Fruit fly (Drosophila melanogaster): ENCODE data around the gene aus.
A peak's percentile ranks its signal among the peaks of the same experiment; 100 is the strongest.

Gene aus

DNA sequence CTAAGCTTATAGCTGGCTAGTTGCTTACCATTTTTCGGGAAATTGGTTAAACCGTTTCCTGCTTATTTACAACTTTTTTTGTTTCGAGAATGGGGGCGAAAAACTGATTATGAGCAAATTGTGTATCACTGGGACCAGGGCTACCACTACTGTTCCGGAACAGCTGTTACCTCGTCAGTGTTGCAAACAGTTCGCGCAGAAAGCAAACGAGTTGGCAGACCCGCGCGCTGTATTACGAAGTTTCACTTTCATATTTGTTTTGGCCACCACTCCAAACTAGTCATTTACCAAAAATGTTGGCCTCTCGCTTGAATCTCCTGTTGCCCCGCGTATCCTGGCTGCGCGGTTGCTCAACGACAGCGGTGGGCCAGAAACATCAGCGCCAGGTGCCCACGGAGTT is 79.5 kb downstream of the aus start, which contains the start of the genes AP-2sigma and Idi (continued):
- peak; percentile 23 for TF ChIP-seq unpg (GFP tag; optimal IDR thresholded peaks at IDR 0.05)
- TF ChIP-seq CG9797 (GFP tag; optimal IDR thresholded peaks at IDR 0.05), result no peak
- no peak for TF ChIP-seq zf30C (GFP tag; optimal IDR thresholded peaks at IDR 0.05)
- no peak for TF ChIP-seq Lpt (GFP tag; optimal IDR thresholded peaks at IDR 0.05)
- TF ChIP-seq CG6272 (GFP tag; IDR thresholded peaks at IDR 0.05), result no peak
- TF ChIP-seq eve (GFP tag; optimal IDR thresholded peaks at IDR 0.05), result no peak
- no peak for TF ChIP-seq esg (GFP tag; conservative IDR thresholded peaks at IDR 0.05)
- peak; percentile 70 for TF ChIP-seq stwl (tag; optimal IDR thresholded peaks at IDR 0.05)
- no peak for TF ChIP-seq gro (GFP tag; optimal IDR thresholded peaks at IDR 0.05)
- TF ChIP-seq CG1792 (GFP tag; optimal IDR thresholded peaks at IDR 0.05), result no peak
- no peak for TF ChIP-seq H15 (GFP tag; IDR thresholded peaks at IDR 0.05)
- TF ChIP-seq BEAF-32 (GFP tag; optimal IDR thresholded peaks at IDR 0.05), result peak; percentile 46
- TF ChIP-seq CG7963 (GFP tag; IDR thresholded peaks at IDR 0.05; ENCODE audit: partially characterized antibody), result no peak
- TF ChIP-seq gem (tag; optimal IDR thresholded peaks at IDR 0.05), result no peak
- TF ChIP-seq luna (GFP tag; optimal IDR thresholded peaks at IDR 0.05), result no peak
- no peak for TF ChIP-seq CG15269 (tag; optimal IDR thresholded peaks at IDR 0.05)
- no peak for TF ChIP-seq gt (GFP tag; IDR thresholded peaks at IDR 0.05)
- TF ChIP-seq CG2116 (GFP tag; optimal IDR thresholded peaks at IDR 0.05), result peak; percentile 58
- peak; percentile 17 for TF ChIP-seq gfzf (GFP tag; optimal IDR thresholded peaks at IDR 0.05)
- peak; percentile 55 for TF ChIP-seq CG2120 (GFP tag; optimal IDR thresholded peaks at IDR 0.05)
- no peak for TF ChIP-seq Spps (tag; optimal IDR thresholded peaks at IDR 0.05)
- TF ChIP-seq CG11456 (GFP tag; IDR thresholded peaks at IDR 0.05), result no peak
- TF ChIP-seq D19B (GFP tag; optimal IDR thresholded peaks at IDR 0.05), result no peak
- TF ChIP-seq abd-A (tag; optimal IDR thresholded peaks at IDR 0.05), result no peak
- TF ChIP-seq rib (GFP tag; IDR thresholded peaks at IDR 0.05), result no peak
- TF ChIP-seq dysf (GFP tag; IDR thresholded peaks at IDR 0.05), result no peak
- TF ChIP-seq lbe (GFP tag; optimal IDR thresholded peaks at IDR 0.05), result no peak
- 0 out of 2 replicates have a peak, but pooled peaks have one; percentile 10 for TF ChIP-seq lmd (GFP tag; IDR thresholded peaks at IDR 0.05)
- peak; percentile 70 for TF ChIP-seq CG3281 (GFP tag; optimal IDR thresholded peaks at IDR 0.05)
- TF ChIP-seq btn (GFP tag; optimal IDR thresholded peaks at IDR 0.05), result peak; percentile 7
- no peak for TF ChIP-seq Fer2 (tag; optimal IDR thresholded peaks at IDR 0.05)
- no peak for TF ChIP-seq CG6683 (GFP tag; optimal IDR thresholded peaks at IDR 0.05)
- TF ChIP-seq Hr78 (GFP tag; optimal IDR thresholded peaks at IDR 0.05), result no peak
- TF ChIP-seq CG18011 (GFP tag; optimal IDR thresholded peaks at IDR 0.05), result no peak
- no peak for TF ChIP-seq CG7745 (tag; optimal IDR thresholded peaks at IDR 0.05)
- TF ChIP-seq Stat92E (GFP tag; optimal IDR thresholded peaks at IDR 0.05), result no peak
- TF ChIP-seq CoRest (tag; optimal IDR thresholded peaks at IDR 0.05), result no peak
- TF ChIP-seq Hr39 (optimal IDR thresholded peaks at IDR 0.05), result no peak
- no peak for TF ChIP-seq Gug (GFP tag; IDR thresholded peaks at IDR 0.05)
- TF ChIP-seq CG17186 (GFP tag; optimal IDR thresholded peaks at IDR 0.05), result peak; percentile 76
- no peak for TF ChIP-seq CG12942 (GFP tag; optimal IDR thresholded peaks at IDR 0.05)
- peak; percentile 10 for TF ChIP-seq lilli (GFP tag; optimal IDR thresholded peaks at IDR 0.05)
- 0 out of 2 replicates have a peak, but pooled peaks have one; percentile 16 for TF ChIP-seq CG31441 (GFP tag; IDR thresholded peaks at IDR 0.05)
- no peak for TF ChIP-seq sc (optimal IDR thresholded peaks at IDR 0.05)
- TF ChIP-seq sc (GFP tag; optimal IDR thresholded peaks at IDR 0.05), result no peak
- TF ChIP-seq CG30020 (tag; optimal IDR thresholded peaks at IDR 0.05), result no peak
- TF ChIP-seq Hr3 (GFP tag; optimal IDR thresholded peaks at IDR 0.05), result no peak
- TF ChIP-seq Neu2 (GFP tag; optimal IDR thresholded peaks at IDR 0.05; ENCODE audit: borderline replicate concordance), result no peak
- peak; percentile 35 for TF ChIP-seq CG10431 (GFP tag; optimal IDR thresholded peaks at IDR 0.05)
- TF ChIP-seq HLH3B (GFP tag; IDR thresholded peaks at IDR 0.05), result no peak
- TF ChIP-seq sens-2 (GFP tag; IDR thresholded peaks at IDR 0.05), result no peak
- peak; percentile 65 for TF ChIP-seq chm (GFP tag; IDR thresholded peaks at IDR 0.05)

Measured in whole organism, embryonic.